Worm (Caenorhabditis elegans): ENCODE data around the gene F19F10.11.

DNA sequence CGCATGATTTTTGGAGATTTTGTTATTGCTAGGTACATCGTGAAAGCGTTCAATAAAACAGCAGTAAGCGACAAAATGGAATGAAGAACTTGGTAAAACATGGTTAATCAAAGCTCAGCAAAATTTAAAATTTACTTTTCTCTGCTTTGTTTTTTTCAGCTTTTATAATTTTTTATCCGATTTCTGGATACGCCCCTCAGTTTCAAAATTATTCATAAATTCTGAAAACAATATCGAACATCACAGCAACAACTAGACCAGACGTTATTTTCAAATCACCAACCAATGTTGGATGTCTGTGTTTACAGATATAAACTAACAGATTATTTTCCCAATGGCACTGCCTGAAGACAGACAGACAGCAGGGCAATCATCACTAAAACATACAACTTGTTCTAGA, 47.2 kb upstream of the F19F10.11 start, which contains the start of gene srd-31:
- TF ChIP-seq hnd-1 (tag; optimal IDR thresholded peaks at IDR 0.05) (no peak), ama-1 (optimal IDR thresholded peaks at IDR 0.05) (no peak), tra-4 (tag; optimal IDR thresholded peaks at IDR 0.05) (no peak), ceh-36 (tag; optimal IDR thresholded peaks at IDR 0.05) (no peak), aly-1 (tag; optimal IDR thresholded peaks at IDR 0.05) (no peak), hmbx-1 (tag; optimal IDR thresholded peaks at IDR 0.05) (no peak), hmg-4 (GFP tag; optimal IDR thresholded peaks at IDR 0.05) (no peak), pes-1 (GFP tag; IDR thresholded peaks at IDR 0.05) (no peak)
